Worm (Caenorhabditis elegans) whole organism, L4/young adult: ENCODE measurements around the gene cyp-33C5.

Experiments
- W03F9.2 ChIP-seq: fragments of 150-350 bp; optimal IDR thresholded peaks from 2 replicates; lab custom pipeline; 2014; ENCODE audit warnings: missing biosample characterization, missing genetic modification characterization
- him-1 ChIP-seq: sonication (generic microtip); optimal IDR thresholded peaks from 2 replicates; lab custom pipeline; 2016; ENCODE audit warnings: missing genotype, missing genetic modification reagents, missing genetic modification characterization, missing compliant biosample characterization

DNA sequence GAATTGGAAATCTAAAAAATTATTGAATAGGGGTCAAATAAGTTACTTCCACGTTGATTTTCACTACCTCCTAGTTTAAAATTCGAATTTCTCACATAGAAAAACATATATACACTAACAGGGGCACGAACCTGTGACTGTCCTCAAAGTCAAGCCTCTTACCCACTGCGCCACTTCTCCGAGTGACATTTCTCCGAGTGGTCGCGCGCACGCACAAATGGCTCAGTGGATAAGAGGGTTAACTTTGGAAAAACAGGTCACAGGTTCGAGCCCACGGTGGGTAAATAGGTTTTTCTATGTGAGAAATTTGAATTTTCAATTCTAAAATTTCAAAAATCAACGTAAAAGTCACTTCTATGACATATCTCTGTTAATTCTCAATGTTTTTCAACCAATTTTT lies 32.5 kb downstream of the cyp-33C5 start:
- TF ChIP-seq him-1 (tag; lab: Kevin White, UChicago) (no peak), W03F9.2 (tag; lab: Kevin White, UChicago) (no peak)
